Fruit fly (Drosophila melanogaster) whole organism, embryonic: ENCODE data around the gene CG8673.

Experiments
- Atf3 ChIP-seq: fragments of 200-800 bp; sonication (Bioruptor generic); optimal IDR thresholded peaks from 3 replicates; lab custom pipeline; 2016; ENCODE audit warnings: missing biosample characterization, missing genetic modification characterization
- CG10431 ChIP-seq: fragments of 200-800 bp; sonication (Bioruptor generic); optimal IDR thresholded peaks from 3 replicates; lab custom pipeline; 2018; ENCODE audit warnings: missing biosample characterization, mild to moderate bottlenecking, missing genetic modification characterization
- CG11085 ChIP-seq: fragments of 200-800 bp; sonication (Bioruptor generic); IDR thresholded peaks from 2 replicates; pipeline ENCODE4 v1.3.6; 2022; ENCODE audit warnings: missing biosample characterization, missing genetic modification characterization
- CG11456 ChIP-seq: fragments of 200-800 bp; sonication (Bioruptor generic); IDR thresholded peaks from 3 replicates; pipeline ENCODE4 v1.3.6; 2022; ENCODE audit warnings: missing biosample characterization, missing genetic modification characterization
- CG11723 ChIP-seq: fragments of 200-800 bp; sonication (Bioruptor generic); optimal IDR thresholded peaks from 2 replicates; lab custom pipeline; 2017; ENCODE audit warnings: missing biosample characterization, mild to moderate bottlenecking, missing genetic modification characterization
- CG12219 ChIP-seq: fragments of 200-800 bp; sonication (Bioruptor generic); optimal IDR thresholded peaks from 3 replicates; lab custom pipeline; 2018; ENCODE audit warnings: missing biosample characterization, mild to moderate bottlenecking, missing genetic modification characterization
- CG12236 ChIP-seq: fragments of 200-800 bp; sonication (Bioruptor generic); optimal IDR thresholded peaks from 2 replicates; lab custom pipeline; 2016; ENCODE audit warnings: missing biosample characterization, missing genetic modification characterization
- CG12744 ChIP-seq: fragments of 200-800 bp; sonication (Bioruptor generic); optimal IDR thresholded peaks from 2 replicates; lab custom pipeline; 2016; ENCODE audit warnings: missing biosample characterization, missing genetic modification characterization
- CG15601 ChIP-seq: fragments of 200-800 bp; sonication (Bioruptor generic); optimal IDR thresholded peaks from 3 replicates; lab custom pipeline; 2019; ENCODE audit warnings: missing biosample characterization, mild to moderate bottlenecking, missing genetic modification characterization, moderate library complexity
- CG16815 ChIP-seq: fragments of 200-800 bp; sonication (Bioruptor generic); optimal IDR thresholded peaks from 3 replicates; lab custom pipeline; 2017; ENCODE audit warnings: missing biosample characterization, mild to moderate bottlenecking, missing genetic modification characterization
- CG17912 ChIP-seq: fragments of 200-800 bp; sonication (Bioruptor generic); optimal IDR thresholded peaks from 2 replicates; lab custom pipeline; 2018; ENCODE audit warnings: missing biosample characterization, mild to moderate bottlenecking, missing genetic modification characterization
- CG18262 ChIP-seq: fragments of 200-800 bp; optimal IDR thresholded peaks from 3 replicates; lab custom pipeline; 2019; ENCODE audit warnings: missing biosample characterization, mild to moderate bottlenecking, missing genetic modification characterization, moderate library complexity
- CG18599 ChIP-seq: fragments of 200-800 bp; sonication (Bioruptor generic); optimal IDR thresholded peaks from 3 replicates; lab custom pipeline; 2017; ENCODE audit warnings: missing biosample characterization, missing genetic modification characterization, mild to moderate bottlenecking, moderate library complexity, missing genetic modification reagents
- CG2129 ChIP-seq: fragments of 200-800 bp; sonication (Bioruptor generic); IDR thresholded peaks from 2 replicates; pipeline ENCODE4 v1.3.6; 2022; ENCODE audit warnings: missing biosample characterization, missing genetic modification characterization; ENCODE audit not compliant: partially characterized antibody
- CG31441 ChIP-seq: fragments of 200-800 bp; sonication (Bioruptor generic); IDR thresholded peaks from 2 replicates; pipeline ENCODE4 v1.3.6; 2022; ENCODE audit warnings: missing biosample characterization, missing genetic modification characterization
- CG42726 ChIP-seq: fragments of 200-800 bp; sonication (Bioruptor generic); IDR thresholded peaks from 2 replicates; pipeline ENCODE4 v1.3.6; 2022; ENCODE audit warnings: missing biosample characterization, missing genetic modification characterization; ENCODE audit not compliant: partially characterized antibody
- CG4404 ChIP-seq: fragments of 200-800 bp; sonication (Bioruptor generic); IDR thresholded peaks from 2 replicates; pipeline ENCODE4 v1.3.6; 2022; ENCODE audit warnings: missing biosample characterization, missing genetic modification characterization
- CG4730 ChIP-seq: fragments of 200-800 bp; sonication (Bioruptor generic); IDR thresholded peaks from 2 replicates; pipeline ENCODE4 v1.3.6; 2022; ENCODE audit warnings: missing biosample characterization, missing genetic modification characterization
- CG5180 ChIP-seq: fragments of 200-800 bp; sonication (Bioruptor generic); optimal IDR thresholded peaks from 3 replicates; lab custom pipeline; 2017; ENCODE audit warnings: missing biosample characterization, missing genetic modification characterization, mild to moderate bottlenecking, moderate library complexity, missing genetic modification reagents
- CG6683 ChIP-seq: fragments of 200-800 bp; sonication (Bioruptor generic); optimal IDR thresholded peaks from 2 replicates; lab custom pipeline; 2017; ENCODE audit warnings: missing biosample characterization, mild to moderate bottlenecking, missing genetic modification characterization, missing genetic modification reagents
- CG8290 ChIP-seq, 3 experiments: fragments of 200-800 bp; sonication (Bioruptor generic); optimal IDR thresholded peaks; 2 replicates each; lab custom pipeline; 2016 to 2019; ENCODE audit warnings: missing biosample characterization in 3 of 3, missing genetic modification characterization in 3 of 3, mild to moderate bottlenecking in 2 of 3, moderate library complexity in 1 of 3
- CG8388 ChIP-seq: fragments of 200-800 bp; sonication (Bioruptor generic); optimal IDR thresholded peaks from 2 replicates; lab custom pipeline; 2019; ENCODE audit warnings: missing biosample characterization, mild to moderate bottlenecking, missing genetic modification characterization, moderate library complexity
- CG9817 ChIP-seq: fragments of 200-800 bp; sonication (Bioruptor generic); optimal IDR thresholded peaks from 2 replicates; lab custom pipeline; 2018; ENCODE audit warnings: missing biosample characterization, mild to moderate bottlenecking, missing genetic modification characterization, moderate library complexity
- CG9876 ChIP-seq: fragments of 200-800 bp; sonication (Bioruptor generic); optimal IDR thresholded peaks from 2 replicates; lab custom pipeline; 2016; ENCODE audit warnings: missing biosample characterization, missing genetic modification characterization
- Gsc ChIP-seq: fragments of 200-800 bp; sonication (Bioruptor generic); IDR thresholded peaks from 2 replicates; pipeline ENCODE4 v1.3.6; 2022; ENCODE audit warnings: missing biosample characterization, missing genetic modification characterization
- Hr39 ChIP-seq: fragments of >200 bp; optimal IDR thresholded peaks from 2 replicates; lab custom pipeline; 2017
- Max ChIP-seq: fragments of 200-800 bp; sonication (Bioruptor generic); optimal IDR thresholded peaks from 2 replicates; lab custom pipeline; 2016; ENCODE audit warnings: missing biosample characterization, mild to moderate bottlenecking, missing genetic modification characterization
- Oaz ChIP-seq: fragments of 200-800 bp; sonication (Bioruptor generic); IDR thresholded peaks from 2 replicates; pipeline ENCODE4 v1.3.6; 2022; ENCODE audit warnings: missing biosample characterization, missing genetic modification characterization
- Optix ChIP-seq: fragments of 200-800 bp; sonication (Bioruptor generic); IDR thresholded peaks from 3 replicates; pipeline ENCODE4 v1.3.6; 2022; ENCODE audit warnings: missing biosample characterization, missing genetic modification characterization
- Ssrp ChIP-seq: fragments of 200-800 bp; sonication (Bioruptor generic); optimal IDR thresholded peaks from 2 replicates; lab custom pipeline; 2018; ENCODE audit warnings: missing biosample characterization, mild to moderate bottlenecking, missing genetic modification characterization, moderate library complexity
- Stat92E ChIP-seq, 3 experiments: fragments of >200 bp in 2 of 3; fragments of 200-800 bp in 1 of 3; sonication (Bioruptor generic) in 1 of 3; optimal IDR thresholded peaks; 2 replicates each; lab custom pipeline; 2017 to 2019; ENCODE audit warnings: missing biosample characterization in 3 of 3, missing genetic modification characterization in 3 of 3, mild to moderate bottlenecking in 1 of 3, moderate library complexity in 1 of 3
- Taf1 ChIP-seq: fragments of 200-800 bp; sonication (Bioruptor generic); IDR thresholded peaks from 2 replicates; pipeline ENCODE4 v1.3.6; 2022; ENCODE audit warnings: missing biosample characterization, missing genetic modification characterization
- Tbp ChIP-seq: fragments of >200 bp; optimal IDR thresholded peaks from 2 replicates; lab custom pipeline; 2018; ENCODE audit warnings: missing biosample characterization, missing genetic modification characterization
- Vsx1 ChIP-seq: fragments of 200-800 bp; sonication (Bioruptor generic); optimal IDR thresholded peaks from 2 replicates; lab custom pipeline; 2017; ENCODE audit warnings: missing biosample characterization, mild to moderate bottlenecking, missing genetic modification characterization, missing genetic modification reagents
- bowl ChIP-seq: fragments of 200-800 bp; sonication (Bioruptor generic); IDR thresholded peaks from 2 replicates; pipeline ENCODE4 v1.3.6; 2022; ENCODE audit warnings: missing biosample characterization, missing genetic modification characterization
- cg ChIP-seq: fragments of 200-800 bp; sonication (Bioruptor generic); optimal IDR thresholded peaks from 3 replicates; lab custom pipeline; 2019; ENCODE audit warnings: missing biosample characterization, mild to moderate bottlenecking, missing genetic modification characterization, moderate library complexity
- disco-r ChIP-seq: fragments of 200-800 bp; sonication (Bioruptor generic); optimal IDR thresholded peaks from 2 replicates; lab custom pipeline; 2016; ENCODE audit warnings: missing biosample characterization, missing genetic modification characterization
- grau ChIP-seq: fragments of 200-800 bp; optimal IDR thresholded peaks from 3 replicates; lab custom pipeline; 2019; ENCODE audit warnings: missing biosample characterization, mild to moderate bottlenecking, missing genetic modification characterization, moderate library complexity
- ind ChIP-seq: fragments of 200-800 bp; sonication (Bioruptor generic); optimal IDR thresholded peaks from 3 replicates; lab custom pipeline; 2016; ENCODE audit warnings: missing biosample characterization, missing genetic modification characterization
- jing ChIP-seq: fragments of 200-800 bp; sonication (Bioruptor generic); optimal IDR thresholded peaks from 2 replicates; lab custom pipeline; 2018; ENCODE audit warnings: missing biosample characterization, mild to moderate bottlenecking, missing genetic modification characterization
- luna ChIP-seq: fragments of 200-800 bp; sonication (Bioruptor generic); optimal IDR thresholded peaks from 2 replicates; lab custom pipeline; 2016; ENCODE audit warnings: missing biosample characterization, missing genetic modification characterization
- mld ChIP-seq: fragments of 200-800 bp; sonication (Bioruptor generic); IDR thresholded peaks from 3 replicates; pipeline ENCODE4 v1.3.6; 2022; ENCODE audit warnings: missing biosample characterization, missing genetic modification characterization; ENCODE audit not compliant: partially characterized antibody
- pho ChIP-seq: fragments of 200-800 bp; sonication (Bioruptor generic); optimal IDR thresholded peaks from 2 replicates; lab custom pipeline; 2016; ENCODE audit warnings: missing biosample characterization, missing genetic modification characterization
- pnt ChIP-seq: fragments of 200-800 bp; sonication (Bioruptor generic); optimal IDR thresholded peaks from 3 replicates; lab custom pipeline; 2016; ENCODE audit warnings: missing biosample characterization, missing genetic modification characterization
- pros ChIP-seq: fragments of 200-800 bp; sonication (Bioruptor generic); optimal IDR thresholded peaks from 3 replicates; lab custom pipeline; 2019; ENCODE audit warnings: missing biosample characterization, mild to moderate bottlenecking, missing genetic modification characterization, moderate library complexity
- ranshi ChIP-seq: fragments of 200-800 bp; sonication (Bioruptor generic); IDR thresholded peaks from 2 replicates; pipeline ENCODE4 v1.3.6; 2022; ENCODE audit warnings: missing biosample characterization, missing genetic modification characterization
- salm ChIP-seq: fragments of 200-800 bp; sonication (Bioruptor generic); optimal IDR thresholded peaks from 2 replicates; lab custom pipeline; 2018; ENCODE audit warnings: missing biosample characterization, mild to moderate bottlenecking, missing genetic modification characterization
- sim ChIP-seq: fragments of 200-800 bp; sonication (Bioruptor generic); IDR thresholded peaks from 2 replicates; pipeline ENCODE4 v1.3.6; 2022; ENCODE audit warnings: missing biosample characterization, missing genetic modification characterization
- slou ChIP-seq: fragments of 200-800 bp; sonication (Bioruptor generic); optimal IDR thresholded peaks from 3 replicates; lab custom pipeline; 2016; ENCODE audit warnings: missing biosample characterization, missing genetic modification characterization
- tup ChIP-seq: fragments of 200-800 bp; sonication (Bioruptor generic); optimal IDR thresholded peaks from 2 replicates; lab custom pipeline; 2016; ENCODE audit warnings: missing biosample characterization, mild to moderate bottlenecking, missing genetic modification characterization, moderate library complexity

Gene CG8673

dm6 chr2L:8156682-8157081, 32.6 kb downstream of the CG8673 start:
- TF ChIP-seq disco-r (GFP tag; lab: Kevin White, UChicago) (no peak), jing (GFP tag; lab: Kevin White, UChicago) (peak; percentile 11), CG2129 (GFP tag; lab: Robert Waterston, UW) (no peak), Vsx1 (GFP tag; lab: Kevin White, UChicago) (peak; percentile 42), Max (peak; percentile 74), Hr39 (no peak), pros (GFP tag; lab: Kevin White, UChicago) (no peak), Oaz (GFP tag; lab: Robert Waterston, UW) (no peak), CG10431 (GFP tag; lab: Kevin White, UChicago) (no peak), Tbp (GFP tag; lab: Kevin White, UChicago) (no peak), bowl (GFP tag; lab: Robert Waterston, UW) (no peak), CG42726 (GFP tag; lab: Robert Waterston, UW) (no peak), CG12236 (GFP tag; lab: Kevin White, UChicago) (no peak), CG5180 (GFP tag; lab: Kevin White, UChicago) (no peak), CG11723 (peak; percentile 36), CG11456 (GFP tag; lab: Robert Waterston, UW) (no peak), slou (GFP tag; lab: Kevin White, UChicago) (peak; percentile 71), CG8388 (GFP tag; lab: Kevin White, UChicago) (peak; percentile 41), Gsc (GFP tag; lab: Robert Waterston, UW) (no peak), CG31441 (GFP tag; lab: Robert Waterston, UW) (peak; percentile 70), pho (GFP tag; lab: Kevin White, UChicago) (peak; percentile 72), Taf1 (peak; percentile 83), salm (peak; percentile 25), mld (GFP tag; lab: Robert Waterston, UW) (no peak), CG15601 (no peak), pnt (GFP tag; lab: Kevin White, UChicago) (peak; percentile 65), Atf3 (GFP tag; lab: Kevin White, UChicago) (peak; percentile 8), tup (GFP tag; lab: Kevin White, UChicago) (peak; percentile 65), CG6683 (peak; percentile 33), luna (peak; percentile 20), CG9876 (GFP tag; lab: Kevin White, UChicago) (peak; percentile 41), Stat92E (GFP tag; optimal IDR thresholded peaks at IDR 0.05; lab: Kevin White, UChicago) (no peak), sim (GFP tag; lab: Robert Waterston, UW) (no peak), ind (GFP tag; lab: Kevin White, UChicago) (peak; percentile 79), CG18262 (tag; lab: Kevin White, UChicago) (peak; percentile 61), ranshi (0 out of 2 replicates have a peak, but pooled peaks have one; percentile 29), CG17912 (GFP tag; lab: Kevin White, UChicago) (no peak), Optix (GFP tag; lab: Robert Waterston, UW) (peak; percentile 48; the same call in 1 of the 3 replicates), CG16815 (peak; percentile 37), cg (GFP tag; lab: Kevin White, UChicago) (no peak), CG9817 (tag; lab: Kevin White, UChicago) (peak; percentile 80), CG8290 (GFP tag; optimal IDR thresholded peaks at IDR 0.05; lab: Kevin White, UChicago) (peak; percentile 26), CG8290 (tag; optimal IDR thresholded peaks at IDR 0.05; lab: Kevin White, UChicago) (peak in 1 of 2 experiments; percentile 83), CG18599 (peak; percentile 85), Ssrp (tag; lab: Kevin White, UChicago) (peak; percentile 42), CG12219 (GFP tag; lab: Kevin White, UChicago) (no peak), CG12744 (GFP tag; lab: Kevin White, UChicago) (peak; percentile 10), CG11085 (GFP tag; lab: Robert Waterston, UW) (peak; percentile 58; the same call in 1 of the 2 replicates), CG4730 (GFP tag; lab: Robert Waterston, UW) (peak; percentile 54; the same call in 1 of the 2 replicates), CG4404 (GFP tag; lab: Robert Waterston, UW) (peak; percentile 52), grau (tag; lab: Kevin White, UChicago) (peak; percentile 69)
